Fruit fly (Drosophila melanogaster) whole organism, embryonic: ENCODE measurements around the gene CG8671.
A peak's percentile ranks its signal among the peaks of the same experiment; 100 is the strongest.

Experiments used
- Adf1 ChIP-seq: fragments of 200-800 bp; sonication (Bioruptor generic); IDR thresholded peaks from 2 replicates; pipeline ENCODE4 v1.3.6; 2022; ENCODE audit warnings: missing biosample characterization, missing genetic modification characterization
- Antp ChIP-seq: fragments of 200-800 bp; sonication (Bioruptor generic); optimal IDR thresholded peaks from 3 replicates; lab custom pipeline; 2016; ENCODE audit warnings: missing biosample characterization, missing genetic modification characterization
- Bgb ChIP-seq: fragments of 200-800 bp; sonication (Bioruptor generic); IDR thresholded peaks from 2 replicates; pipeline ENCODE4 v1.3.6; 2022; ENCODE audit warnings: missing biosample characterization, missing genetic modification characterization; ENCODE audit not compliant: partially characterized antibody
- CG11695 ChIP-seq: fragments of 200-800 bp; sonication (Bioruptor generic); IDR thresholded peaks from 3 replicates; pipeline ENCODE4 v1.3.6; 2022; ENCODE audit warnings: missing biosample characterization, missing genetic modification characterization
- CG12104 ChIP-seq: fragments of 200-800 bp; sonication (Bioruptor generic); optimal IDR thresholded peaks from 3 replicates; lab custom pipeline; 2016; ENCODE audit warnings: missing biosample characterization, missing genetic modification characterization
- CG14014 ChIP-seq: fragments of 200-800 bp; sonication (Bioruptor generic); IDR thresholded peaks from 2 replicates; pipeline ENCODE4 v1.3.6; 2022; ENCODE audit warnings: missing biosample characterization, missing genetic modification characterization
- CG1603 ChIP-seq: fragments of 200-800 bp; sonication (Bioruptor generic); optimal IDR thresholded peaks from 2 replicates; lab custom pipeline; 2019; ENCODE audit warnings: missing biosample characterization, mild to moderate bottlenecking, missing genetic modification characterization, moderate library complexity
- CG1792 ChIP-seq: fragments of 200-800 bp; sonication (Bioruptor generic); optimal IDR thresholded peaks from 2 replicates; lab custom pipeline; 2016; ENCODE audit warnings: missing biosample characterization, missing genetic modification characterization
- CG18476 ChIP-seq: fragments of 200-800 bp; sonication (Bioruptor generic); optimal IDR thresholded peaks from 2 replicates; lab custom pipeline; 2016; ENCODE audit warnings: missing biosample characterization, mild to moderate bottlenecking, missing genetic modification characterization
- CG3838 ChIP-seq: fragments of 200-800 bp; sonication (Bioruptor generic); optimal IDR thresholded peaks from 3 replicates; lab custom pipeline; 2016; ENCODE audit warnings: missing biosample characterization, missing genetic modification characterization
- CG4282 ChIP-seq: fragments of 200-800 bp; sonication (Bioruptor generic); optimal IDR thresholded peaks from 2 replicates; lab custom pipeline; 2016; ENCODE audit warnings: missing biosample characterization, missing genetic modification characterization
- CG6254 ChIP-seq: fragments of 200-800 bp; sonication (Bioruptor generic); optimal IDR thresholded peaks from 3 replicates; lab custom pipeline; 2017; ENCODE audit warnings: mild to moderate bottlenecking, missing biosample characterization, missing genetic modification reagents, missing genetic modification characterization
- CG7745 ChIP-seq: fragments of 200-800 bp; sonication (Bioruptor generic); optimal IDR thresholded peaks from 2 replicates; lab custom pipeline; 2018; ENCODE audit warnings: missing biosample characterization, mild to moderate bottlenecking, missing genetic modification characterization, moderate library complexity
- CG7786 ChIP-seq: fragments of 200-800 bp; sonication (Bioruptor generic); optimal IDR thresholded peaks from 2 replicates; lab custom pipeline; 2016; ENCODE audit warnings: missing biosample characterization, missing genetic modification characterization
- CG7839 ChIP-seq: fragments of 200-800 bp; sonication (Bioruptor generic); optimal IDR thresholded peaks from 3 replicates; lab custom pipeline; 2018; ENCODE audit warnings: missing biosample characterization, mild to moderate bottlenecking, missing genetic modification characterization, moderate library complexity
- CG8924 ChIP-seq: fragments of 200-800 bp; optimal IDR thresholded peaks from 3 replicates; lab custom pipeline; 2019; ENCODE audit warnings: missing biosample characterization, mild to moderate bottlenecking, missing genetic modification characterization, moderate library complexity
- CHES-1-like ChIP-seq: fragments of 200-800 bp; sonication (Bioruptor generic); optimal IDR thresholded peaks from 2 replicates; lab custom pipeline; 2016; ENCODE audit warnings: missing biosample characterization, missing genetic modification characterization
- CoRest ChIP-seq: fragments of 200-800 bp; sonication (Bioruptor generic); optimal IDR thresholded peaks from 3 replicates; lab custom pipeline; 2018; ENCODE audit warnings: missing biosample characterization, mild to moderate bottlenecking, missing genetic modification characterization, moderate library complexity
- Dp ChIP-seq: fragments of 200-800 bp; sonication (Bioruptor generic); optimal IDR thresholded peaks from 2 replicates; lab custom pipeline; 2018; ENCODE audit warnings: missing biosample characterization, mild to moderate bottlenecking, missing genetic modification characterization, moderate library complexity
- Eip74EF ChIP-seq, 2 experiments: fragments of 200-800 bp in 1 of 2; fragments of >200 bp in 1 of 2; sonication (Bioruptor generic) in 1 of 2; optimal IDR thresholded peaks; 2 replicates each; lab custom pipeline; 2017 to 2019; ENCODE audit warnings: missing biosample characterization in 2 of 2, missing genetic modification characterization in 2 of 2, mild to moderate bottlenecking in 1 of 2, moderate library complexity in 1 of 2
- Elba2 ChIP-seq: fragments of 200-800 bp; sonication (Bioruptor generic); optimal IDR thresholded peaks from 3 replicates; lab custom pipeline; 2016; ENCODE audit warnings: missing biosample characterization, missing genetic modification characterization
- Fer3 ChIP-seq: fragments of 200-800 bp; sonication (Bioruptor generic); optimal IDR thresholded peaks from 2 replicates; lab custom pipeline; 2018; ENCODE audit warnings: missing biosample characterization, mild to moderate bottlenecking, missing genetic modification characterization, moderate library complexity
- H15 ChIP-seq: fragments of 200-800 bp; sonication (Bioruptor generic); IDR thresholded peaks from 3 replicates; pipeline ENCODE4 v1.3.6; 2022; ENCODE audit warnings: missing biosample characterization, missing genetic modification characterization
- Hsf ChIP-seq: fragments of 200-800 bp; sonication (Bioruptor generic); optimal IDR thresholded peaks from 3 replicates; lab custom pipeline; 2016; ENCODE audit warnings: missing biosample characterization, missing genetic modification characterization
- Lhr ChIP-seq: fragments of 200-800 bp; sonication (Bioruptor generic); optimal IDR thresholded peaks from 3 replicates; lab custom pipeline; 2017; ENCODE audit warnings: mild to moderate bottlenecking, missing biosample characterization, missing genetic modification reagents, missing genetic modification characterization
- Optix ChIP-seq: fragments of 200-800 bp; sonication (Bioruptor generic); IDR thresholded peaks from 3 replicates; pipeline ENCODE4 v1.3.6; 2022; ENCODE audit warnings: missing biosample characterization, missing genetic modification characterization
- Poxn ChIP-seq: fragments of 200-800 bp; sonication (Bioruptor generic); IDR thresholded peaks from 2 replicates; pipeline ENCODE4 v1.3.6; 2022; ENCODE audit warnings: missing biosample characterization, missing genetic modification characterization
- Ptx1 ChIP-seq: fragments of 200-800 bp; sonication (Bioruptor generic); IDR thresholded peaks from 2 replicates; pipeline ENCODE4 v1.3.6; 2022; ENCODE audit warnings: missing biosample characterization, missing genetic modification characterization
- Scr ChIP-seq: fragments of 200-800 bp; sonication (Bioruptor generic); IDR thresholded peaks from 2 replicates; pipeline ENCODE4 v1.3.6; 2022; ENCODE audit warnings: missing biosample characterization, missing genetic modification characterization; ENCODE audit not compliant: partially characterized antibody
- Six4 ChIP-seq: fragments of 200-800 bp; sonication (Bioruptor generic); optimal IDR thresholded peaks from 2 replicates; lab custom pipeline; 2016; ENCODE audit warnings: missing biosample characterization, missing genetic modification characterization
- bab2 ChIP-seq: fragments of 200-800 bp; sonication (Bioruptor generic); optimal IDR thresholded peaks from 2 replicates; lab custom pipeline; 2016; ENCODE audit warnings: missing biosample characterization, missing genetic modification characterization
- bcd ChIP-seq: fragments of 200-800 bp; sonication (Bioruptor generic); optimal IDR thresholded peaks from 2 replicates; lab custom pipeline; 2017; ENCODE audit warnings: missing biosample characterization, mild to moderate bottlenecking, missing genetic modification characterization
- bigmax ChIP-seq: fragments of 200-800 bp; sonication (Bioruptor generic); optimal IDR thresholded peaks from 2 replicates; lab custom pipeline; 2018; ENCODE audit warnings: missing biosample characterization, mild to moderate bottlenecking, missing genetic modification characterization
- bowl ChIP-seq: fragments of 200-800 bp; sonication (Bioruptor generic); IDR thresholded peaks from 2 replicates; pipeline ENCODE4 v1.3.6; 2022; ENCODE audit warnings: missing biosample characterization, missing genetic modification characterization
- cato ChIP-seq: fragments of 200-800 bp; sonication (Bioruptor generic); optimal IDR thresholded peaks from 2 replicates; lab custom pipeline; 2016; ENCODE audit warnings: missing biosample characterization, missing genetic modification characterization, borderline replicate concordance
- caup ChIP-seq: fragments of 200-800 bp; sonication (Bioruptor generic); optimal IDR thresholded peaks from 3 replicates; lab custom pipeline; 2017; ENCODE audit warnings: missing biosample characterization, mild to moderate bottlenecking, missing genetic modification characterization, moderate library complexity; ENCODE audit not compliant: severe bottlenecking
- fd102C ChIP-seq: fragments of 200-800 bp; sonication (Bioruptor generic); optimal IDR thresholded peaks from 2 replicates; lab custom pipeline; 2018; ENCODE audit warnings: missing biosample characterization, mild to moderate bottlenecking, missing genetic modification characterization, moderate library complexity
- ftz-f1 ChIP-seq: fragments of 200-800 bp; sonication (Bioruptor generic); optimal IDR thresholded peaks from 2 replicates; lab custom pipeline; 2016; ENCODE audit warnings: missing biosample characterization, missing genetic modification characterization
- hkb ChIP-seq, 2 experiments: fragments of 200-800 bp in 1 of 2; fragments of >200 bp in 1 of 2; sonication (Bioruptor generic) in 1 of 2; IDR thresholded peaks in 1 of 2; optimal IDR thresholded peaks in 1 of 2; 2 replicates each; pipeline versions ENCODE4 v1.3.6 to Lab custom; 2017 to 2022; ENCODE audit warnings: missing biosample characterization in 1 of 2, missing genetic modification characterization in 1 of 2
- prd ChIP-seq, 3 experiments: fragments of >200 bp in 2 of 3; fragments of 200-800 bp in 1 of 3; sonication (Bioruptor generic) in 1 of 3; optimal IDR thresholded peaks in 2 of 3; IDR thresholded peaks in 1 of 3; 2 replicates in 2 of 3; 3 replicates in 1 of 3; pipeline versions ENCODE4 v1.3.6 to Lab custom; 2017 to 2022; ENCODE audit warnings: missing biosample characterization in 1 of 3, missing genetic modification characterization in 1 of 3
- row ChIP-seq: fragments of 200-800 bp; sonication (Bioruptor generic); IDR thresholded peaks from 3 replicates; pipeline ENCODE4 v1.3.6; 2022; ENCODE audit warnings: missing biosample characterization, missing genetic modification characterization
- sc ChIP-seq, 3 experiments: fragments of >200 bp in 2 of 3; fragments of 200-800 bp in 1 of 3; sonication (Bioruptor generic) in 1 of 3; optimal IDR thresholded peaks; 2 replicates in 2 of 3; 3 replicates in 1 of 3; lab custom pipeline; 2017; ENCODE audit warnings: mild to moderate bottlenecking in 1 of 3, missing biosample characterization in 1 of 3, missing genetic modification characterization in 1 of 3, missing genetic modification reagents in 1 of 3
- slp2 ChIP-seq: fragments of 200-800 bp; sonication (Bioruptor generic); optimal IDR thresholded peaks from 2 replicates; lab custom pipeline; 2016; ENCODE audit warnings: missing biosample characterization, missing genetic modification characterization
- so ChIP-seq: fragments of 200-800 bp; sonication (Bioruptor generic); IDR thresholded peaks from 3 replicates; pipeline ENCODE4 v1.3.6; 2022; ENCODE audit warnings: missing biosample characterization, missing genetic modification characterization
- stwl ChIP-seq: fragments of 200-800 bp; sonication (Bioruptor generic); optimal IDR thresholded peaks from 3 replicates; lab custom pipeline; 2018; ENCODE audit warnings: missing biosample characterization, mild to moderate bottlenecking, missing genetic modification characterization, moderate library complexity
- tgo ChIP-seq: fragments of 200-800 bp; sonication (Bioruptor generic); IDR thresholded peaks from 3 replicates; pipeline ENCODE4 v1.3.6; 2022; ENCODE audit warnings: missing biosample characterization, missing genetic modification characterization
- tin ChIP-seq: fragments of 200-800 bp; sonication (Bioruptor generic); optimal IDR thresholded peaks from 3 replicates; lab custom pipeline; 2016; ENCODE audit warnings: missing biosample characterization, missing genetic modification characterization
- vvl ChIP-seq: fragments of 200-800 bp; sonication (Bioruptor generic); IDR thresholded peaks from 2 replicates; pipeline ENCODE4 v1.3.6; 2022; ENCODE audit warnings: missing biosample characterization, missing genetic modification characterization

CG8671 gene

dm6 chr2L:21214961-21215362 is 47.8 kb upstream of the CG8671 start (continued):
- TF ChIP-seq CG14014 (GFP tag; lab: Robert Waterston, UW) = 0 out of 2 replicates have a peak, but pooled peaks have one; percentile 17
- TF ChIP-seq prd (optimal IDR thresholded peaks at IDR 0.05; lab: Kevin White, UChicago) = no peak
- TF ChIP-seq prd (GFP tag; IDR thresholded peaks at IDR 0.05; lab: Robert Waterston, UW) = peak; percentile 71
- TF ChIP-seq CG3838 (GFP tag; lab: Kevin White, UChicago) = no peak
- TF ChIP-seq cato (GFP tag; lab: Kevin White, UChicago) = no peak
- no peak for TF ChIP-seq ftz-f1 (GFP tag; lab: Kevin White, UChicago)
- peak; percentile 39 for TF ChIP-seq tin (GFP tag; lab: Kevin White, UChicago)
- peak; percentile 37 for TF ChIP-seq Elba2 (GFP tag; lab: Kevin White, UChicago)
- no peak for TF ChIP-seq Poxn (GFP tag; lab: Robert Waterston, UW)
- peak; percentile 15; the same call in 1 of the 2 replicates for TF ChIP-seq bowl (GFP tag; lab: Robert Waterston, UW)
- 0 out of 2 replicates have a peak, but pooled peaks have one; percentile 10 for TF ChIP-seq Scr (GFP tag; lab: Robert Waterston, UW)
- TF ChIP-seq bab2 = peak; percentile 26
- TF ChIP-seq so = 0 out of 3 replicates have a peak, but pooled peaks have one; percentile 33
- TF ChIP-seq CG4282 (GFP tag; lab: Kevin White, UChicago) = peak; percentile 24
- TF ChIP-seq fd102C = peak; percentile 32
- no peak for TF ChIP-seq CG18476 (GFP tag; lab: Kevin White, UChicago)
- peak; percentile 16 for TF ChIP-seq CG1792
- no peak for TF ChIP-seq CoRest
- TF ChIP-seq Hsf (GFP tag; lab: Kevin White, UChicago) = no peak
- no peak for TF ChIP-seq hkb (optimal IDR thresholded peaks at IDR 0.05; lab: Kevin White, UChicago)
- peak; percentile 43 for TF ChIP-seq hkb (GFP tag; IDR thresholded peaks at IDR 0.05; lab: Robert Waterston, UW)
- 0 out of 3 replicates have a peak, but pooled peaks have one; percentile 15 for TF ChIP-seq Optix (GFP tag; lab: Robert Waterston, UW)
- TF ChIP-seq bcd = peak; percentile 36
- TF ChIP-seq H15 (GFP tag; lab: Robert Waterston, UW) = 0 out of 3 replicates have a peak, but pooled peaks have one; percentile 37
- TF ChIP-seq bigmax (GFP tag; lab: Kevin White, UChicago) = peak; percentile 63
- TF ChIP-seq Dp (GFP tag; lab: Kevin White, UChicago) = no peak
- peak; percentile 44 for TF ChIP-seq caup (GFP tag; lab: Kevin White, UChicago)
- TF ChIP-seq row (GFP tag; lab: Robert Waterston, UW) = 0 out of 3 replicates have a peak, but pooled peaks have one; percentile 10
- TF ChIP-seq vvl (GFP tag; lab: Robert Waterston, UW) = peak; percentile 51; the same call in 1 of the 2 replicates
- TF ChIP-seq CG1603 (tag; lab: Kevin White, UChicago) = peak; percentile 34
- no peak for TF ChIP-seq stwl (tag; lab: Kevin White, UChicago)
- TF ChIP-seq Six4 (GFP tag; lab: Kevin White, UChicago) = no peak
- no peak for TF ChIP-seq CG7745 (tag; lab: Kevin White, UChicago)
- TF ChIP-seq sc (optimal IDR thresholded peaks at IDR 0.05; lab: Kevin White, UChicago) = no peak
- TF ChIP-seq sc (GFP tag; optimal IDR thresholded peaks at IDR 0.05; lab: Kevin White, UChicago) = no peak
- no peak for TF ChIP-seq CG6254 (GFP tag; lab: Kevin White, UChicago)
- TF ChIP-seq Lhr (GFP tag; lab: Kevin White, UChicago) = no peak
- TF ChIP-seq CG7786 (GFP tag; lab: Kevin White, UChicago) = peak; percentile 34
- TF ChIP-seq CG8924 (tag; lab: Kevin White, UChicago) = peak; percentile 39
- TF ChIP-seq Bgb = peak; percentile 78
- TF ChIP-seq CG12104 (GFP tag; lab: Kevin White, UChicago) = no peak
- TF ChIP-seq Adf1 (GFP tag; lab: Robert Waterston, UW) = 0 out of 2 replicates have a peak, but pooled peaks have one; percentile 15
- TF ChIP-seq Antp = peak; percentile 46
- no peak for TF ChIP-seq CG11695 (GFP tag; lab: Robert Waterston, UW)
- TF ChIP-seq Ptx1 = 0 out of 2 replicates have a peak, but pooled peaks have one; percentile 27
- TF ChIP-seq CHES-1-like (GFP tag; lab: Kevin White, UChicago) = peak; percentile 40
- no peak; the same call in 2 of the 3 replicates for TF ChIP-seq tgo (GFP tag; lab: Robert Waterston, UW)
- no peak for TF ChIP-seq Eip74EF (GFP tag; optimal IDR thresholded peaks at IDR 0.05; lab: Kevin White, UChicago)
- peak; percentile 50 for TF ChIP-seq CG7839
- no peak for TF ChIP-seq slp2 (GFP tag; lab: Kevin White, UChicago)
- peak; percentile 11 for TF ChIP-seq Fer3 (tag; lab: Kevin White, UChicago)
